Worm (Caenorhabditis elegans) whole organism, L1 larva: Measurements from ENCODE around the gene R105.1.

Experiments
- Y116A8C.19 ChIP-seq: sonication (generic microtip); optimal IDR thresholded peaks from 2 replicates; lab custom pipeline; 2016; ENCODE audit warnings: missing compliant biosample characterization, missing genetic modification characterization, borderline replicate concordance
- ama-1 ChIP-seq: fragments of 150-350 bp; optimal IDR thresholded peaks from 2 replicates; lab custom pipeline; 2014
- blmp-1 ChIP-seq: fragments of 150-350 bp; optimal IDR thresholded peaks from 2 replicates; lab custom pipeline; 2014; ENCODE audit warnings: missing biosample characterization, missing genetic modification characterization
- ceh-8 ChIP-seq: fragments of 200-800 bp; sonication (Bioruptor generic); optimal IDR thresholded peaks from 2 replicates; lab custom pipeline; 2018; ENCODE audit warnings: mild to moderate bottlenecking, missing genetic modification characterization, moderate library complexity, missing compliant biosample characterization
- ces-1 ChIP-seq: fragments of 150-350 bp; optimal IDR thresholded peaks from 2 replicates; lab custom pipeline; 2014; ENCODE audit warnings: missing biosample characterization, missing genetic modification reagents, missing genetic modification characterization
- dsc-1 ChIP-seq: sonication (generic microtip); optimal IDR thresholded peaks from 2 replicates; lab custom pipeline; 2016; ENCODE audit warnings: mild to moderate bottlenecking, missing genetic modification characterization, missing compliant biosample characterization
- efl-1 ChIP-seq, 4 experiments: fragments of 150-350 bp; optimal IDR thresholded peaks in 3 of 4; peaks in 1 of 4; 1 replicate in 1 of 4; 2 replicates in 3 of 4; lab custom pipeline; 2014; ENCODE audit warnings: missing biosample characterization in 2 of 4, missing genetic modification characterization in 2 of 4, missing genetic modification reagents in 2 of 4
- efl-3 ChIP-seq: fragments of 200-800 bp; sonication (Bioruptor generic); optimal IDR thresholded peaks from 2 replicates; lab custom pipeline; 2018; ENCODE audit warnings: mild to moderate bottlenecking, missing genetic modification characterization, missing compliant biosample characterization
- egl-13 ChIP-seq: sonication (generic microtip); optimal IDR thresholded peaks from 2 replicates; lab custom pipeline; 2016; ENCODE audit warnings: missing genotype, missing genetic modification reagents, missing genetic modification characterization, missing compliant biosample characterization
- egl-27 ChIP-seq, 2 experiments: fragments of 150-350 bp in 1 of 2; sonication (generic microtip); optimal IDR thresholded peaks; 3 replicates each; lab custom pipeline; 2017 to 2018; ENCODE audit warnings: missing biosample characterization in 2 of 2, missing genetic modification characterization in 2 of 2, missing genetic modification reagents in 2 of 2
- elt-3 ChIP-seq, 6 experiments: fragments of 150-350 bp in 1 of 6; sonication (generic microtip); optimal IDR thresholded peaks; 2 replicates each; lab custom pipeline; 2017 to 2018; ENCODE audit warnings: missing biosample characterization in 6 of 6, missing genetic modification characterization in 6 of 6, inconsistent platforms in 1 of 6
- fkh-10 ChIP-seq: sonication (generic microtip); optimal IDR thresholded peaks from 2 replicates; lab custom pipeline; 2017; ENCODE audit warnings: missing biosample characterization, missing genetic modification reagents, missing genetic modification characterization
- jun-1 ChIP-seq: fragments of 150-350 bp; optimal IDR thresholded peaks from 2 replicates; lab custom pipeline; 2014; ENCODE audit warnings: missing biosample characterization, missing genetic modification reagents, missing genetic modification characterization
- lin-14 ChIP-seq: fragments of 200-800 bp; sonication (Bioruptor generic); optimal IDR thresholded peaks from 2 replicates; lab custom pipeline; 2018; ENCODE audit warnings: mild to moderate bottlenecking, missing genetic modification characterization, moderate library complexity, missing compliant biosample characterization
- mdl-1 ChIP-seq, 2 experiments: fragments of 150-350 bp; optimal IDR thresholded peaks; 2 replicates each; lab custom pipeline; 2014 to 2017; ENCODE audit warnings: missing biosample characterization in 2 of 2, missing genetic modification characterization in 2 of 2, inconsistent platforms in 1 of 2
- nhr-28 ChIP-seq: fragments of 150-350 bp; optimal IDR thresholded peaks from 2 replicates; lab custom pipeline; 2014; ENCODE audit warnings: missing biosample characterization, missing genetic modification characterization
- nhr-71 ChIP-seq: sonication (generic microtip); optimal IDR thresholded peaks from 2 replicates; lab custom pipeline; 2016; ENCODE audit warnings: mild to moderate bottlenecking, missing genetic modification characterization, moderate library complexity, missing compliant biosample characterization
- nhr-76 ChIP-seq: sonication (generic microtip); optimal IDR thresholded peaks from 2 replicates; lab custom pipeline; 2017; ENCODE audit warnings: missing biosample characterization, missing genetic modification characterization
- nhr-77 ChIP-seq: fragments of 150-350 bp; optimal IDR thresholded peaks from 2 replicates; lab custom pipeline; 2014; ENCODE audit warnings: missing biosample characterization, missing genetic modification characterization
- nhr-84 ChIP-seq: sonication (generic microtip); optimal IDR thresholded peaks from 2 replicates; lab custom pipeline; 2017; ENCODE audit warnings: missing biosample characterization, missing genetic modification characterization
- nhr-85 ChIP-seq: sonication (generic microtip); peaks from one replicate; lab custom pipeline; 2016; ENCODE audit warnings: missing genetic modification characterization, inconsistent platforms, missing compliant biosample characterization
- nhr-90 ChIP-seq: sonication (generic microtip); optimal IDR thresholded peaks from 2 replicates; lab custom pipeline; 2016; ENCODE audit warnings: mild to moderate bottlenecking, missing genetic modification characterization, missing compliant biosample characterization; ENCODE audit not compliant: poor library complexity
- pag-3 ChIP-seq: sonication (generic microtip); optimal IDR thresholded peaks from 2 replicates; lab custom pipeline; 2017; ENCODE audit warnings: missing genetic modification characterization, mild to moderate bottlenecking, missing compliant biosample characterization, antibody characterized with exemption, borderline replicate concordance; ENCODE audit not compliant: insufficient read depth
- pax-3 ChIP-seq: fragments of 200-800 bp; sonication (Bioruptor generic); optimal IDR thresholded peaks from 2 replicates; lab custom pipeline; 2018; ENCODE audit warnings: mild to moderate bottlenecking, missing genetic modification characterization, moderate library complexity, missing compliant biosample characterization
- pqm-1 ChIP-seq: sonication (generic microtip); optimal IDR thresholded peaks from 3 replicates; lab custom pipeline; 2017; ENCODE audit warnings: missing biosample characterization, missing genetic modification characterization
- rnt-1 ChIP-seq: sonication (generic microtip); optimal IDR thresholded peaks from 2 replicates; lab custom pipeline; 2016; ENCODE audit warnings: mild to moderate bottlenecking, missing genetic modification characterization, moderate library complexity, missing compliant biosample characterization
- tlp-1 ChIP-seq: fragments of 150-350 bp; optimal IDR thresholded peaks from 2 replicates; lab custom pipeline; 2014; ENCODE audit warnings: missing biosample characterization, missing genetic modification characterization
- unc-30 ChIP-seq: sonication (generic microtip); optimal IDR thresholded peaks from 2 replicates; lab custom pipeline; 2017; ENCODE audit warnings: missing biosample characterization, missing genetic modification characterization
- unc-86 ChIP-seq: sonication (generic microtip); optimal IDR thresholded peaks from 2 replicates; lab custom pipeline; 2016; ENCODE audit warnings: missing genetic modification characterization, missing compliant biosample characterization
- xbp-1 ChIP-seq: sonication (generic microtip); optimal IDR thresholded peaks from 2 replicates; lab custom pipeline; 2016; ENCODE audit warnings: missing genetic modification characterization, missing compliant biosample characterization
- ztf-11 ChIP-seq, 2 experiments: sonication (generic microtip); optimal IDR thresholded peaks; 2 replicates each; lab custom pipeline; 2016 to 2017; ENCODE audit warnings: missing genetic modification characterization in 2 of 2, missing biosample characterization in 1 of 2, missing compliant biosample characterization in 1 of 2

The R105.1 gene

ce11 chrIV:4623852-4624251, 9.6 kb upstream of the R105.1 start:
- no peak for TF ChIP-seq nhr-90
- no peak for TF ChIP-seq nhr-76
- TF ChIP-seq efl-1 (optimal IDR thresholded peaks at IDR 0.05; lab: Kevin White, UChicago), result no peak
- TF ChIP-seq efl-1 (GFP tag; optimal IDR thresholded peaks at IDR 0.05 in 1 of 2; lab: Kevin White, UChicago), result peak in 1 of 2 experiments; percentile 41
- no peak for TF ChIP-seq nhr-28 (tag; lab: Kevin White, UChicago)
- no peak for TF ChIP-seq pax-3 (tag; lab: Kevin White, UChicago)

- TF ChIP-seq nhr-77 (tag; lab: Kevin White, UChicago) (no peak), efl-3 (GFP tag; lab: Kevin White, UChicago) (no peak), pag-3 (tag; lab: Kevin White, UChicago) (no peak), jun-1 (tag; lab: Kevin White, UChicago) (no peak), unc-30 (tag; lab: Kevin White, UChicago) (no peak), tlp-1 (tag; lab: Kevin White, UChicago) (no peak), mdl-1 (tag; optimal IDR thresholded peaks at IDR 0.05; lab: Kevin White, UChicago) (no peak), pqm-1 (no peak), nhr-84 (tag; lab: Kevin White, UChicago) (no peak), ceh-8 (GFP tag; lab: Kevin White, UChicago) (no peak), ama-1 (no peak)
These were observed 2.5 kb downstream of the R105.1 start, which contains the start of gene R105.5 for ce11 chrIV:4636001-4636400. Gene R105.5, plus strand, starts transcription at chrIV:4636301.

- no peak for TF ChIP-seq egl-13 (tag; lab: Kevin White, UChicago)
- no peak for TF ChIP-seq Y116A8C.19
- no peak for TF ChIP-seq ces-1 (GFP tag; lab: Kevin White, UChicago)
- peak; percentile 24 for TF ChIP-seq lin-14
- peak; percentile 38 for TF ChIP-seq rnt-1 (tag; lab: Kevin White, UChicago)
These were observed 4.3 kb downstream of the R105.1 start, which contains the start of gene F19C7.8 for ce11 chrIV:4637840-4638239. Gene F19C7.8, minus strand, starts transcription at chrIV:4638095.

ce11 chrIV:4639352-4639751, 5.9 kb downstream of the R105.1 start:
- no peak for TF ChIP-seq pqm-1
- TF ChIP-seq, all 84 proteins: peak for 0

ce11 chrIV:4640941-4641340, 7.4 kb downstream of the R105.1 start:
- TF ChIP-seq egl-27 (tag; optimal IDR thresholded peaks at IDR 0.05; lab: Kevin White, UChicago) (no peak), blmp-1 (tag; lab: Kevin White, UChicago) (peak; percentile 63), mdl-1 (tag; optimal IDR thresholded peaks at IDR 0.05; lab: Kevin White, UChicago) (no peak), elt-3 (tag; optimal IDR thresholded peaks at IDR 0.05; lab: Kevin White, UChicago) (peak in 1 of 6 experiments; percentile 43), dsc-1 (no peak)

ce11 chrIV:4643577-4643976, 10.1 kb downstream of the R105.1 start:
- peak; percentile 22 for TF ChIP-seq rnt-1 (tag; lab: Kevin White, UChicago)
- no peak for TF ChIP-seq unc-86 (tag; lab: Kevin White, UChicago)
- peak; percentile 42 for TF ChIP-seq blmp-1 (tag; lab: Kevin White, UChicago)
- peak; percentile 59 for TF ChIP-seq dsc-1
- TF ChIP-seq nhr-85 (tag; lab: Kevin White, UChicago), result no peak
- TF ChIP-seq xbp-1, result no peak
- no peak for TF ChIP-seq nhr-71 (tag; lab: Kevin White, UChicago)
- no peak for TF ChIP-seq efl-3 (GFP tag; lab: Kevin White, UChicago)
- TF ChIP-seq unc-30 (tag; lab: Kevin White, UChicago), result no peak
- no peak for TF ChIP-seq fkh-10 (GFP tag; lab: Kevin White, UChicago)
- TF ChIP-seq pag-3 (tag; lab: Kevin White, UChicago), result no peak
- TF ChIP-seq ztf-11 (tag; optimal IDR thresholded peaks at IDR 0.05; lab: Kevin White, UChicago), result no peak
- TF ChIP-seq, all 84 proteins: peak for 3
